Fruit fly (Drosophila melanogaster): Measurements from ENCODE around the gene Pep.

dm6 chr3L:17593174-17593573 lies 51.7 kb downstream of the Pep start:
- TF ChIP-seq CG8478 (optimal IDR thresholded peaks at IDR 0.05) = no peak
- no peak for TF ChIP-seq CTCF (optimal IDR thresholded peaks at IDR 0.05)
